Fruit fly (Drosophila melanogaster) whole organism: ENCODE data around the gene Nlg4.
A peak's percentile ranks its signal among the peaks of the same experiment; 100 is the strongest.

Source experiments
- CG8478 ChIP-seq: fragments of >200 bp; optimal IDR thresholded peaks from 2 replicates; lab custom pipeline; 2018; ENCODE audit warnings: inconsistent platforms
- Dll ChIP-seq: fragments of >200 bp; optimal IDR thresholded peaks from 2 replicates; lab custom pipeline; 2017
- EcR ChIP-seq, 2 experiments: fragments of >200 bp; optimal IDR thresholded peaks; 2 replicates each; lab custom pipeline; 2017; ENCODE audit warnings: missing biosample characterization in 2 of 2, missing genetic modification characterization in 2 of 2, missing genetic modification reagents in 2 of 2
- pan ChIP-seq: fragments of >200 bp; optimal IDR thresholded peaks from 2 replicates; lab custom pipeline; 2017
- psq ChIP-seq: fragments of >200 bp; optimal IDR thresholded peaks from 2 replicates; lab custom pipeline; 2017
- usp ChIP-seq: fragments of >200 bp; optimal IDR thresholded peaks from 2 replicates; lab custom pipeline; 2017; ENCODE audit warnings: missing biosample characterization, missing genetic modification characterization, mixed read lengths

Gene Nlg4

dm6 chr3R:20264770-20265169 lies 60.2 kb downstream of the Nlg4 start:
- TF ChIP-seq pan (lab: Kevin White, UChicago) (no peak), psq (lab: Kevin White, UChicago) (no peak), EcR (GFP tag; optimal IDR thresholded peaks at IDR 0.05; lab: Kevin White, UChicago) (no peak)

dm6 chr3R:20265239-20265846 lies 60.7 kb downstream of the Nlg4 start:
- TF ChIP-seq psq (lab: Kevin White, UChicago), result no peak

dm6 chr3R:20265969-20266368 lies 61.4 kb downstream of the Nlg4 start:
- TF ChIP-seq EcR (GFP tag; optimal IDR thresholded peaks at IDR 0.05; lab: Kevin White, UChicago) (no peak), CG8478 (no peak), usp (no peak), pan (lab: Kevin White, UChicago) (no peak), Dll (lab: Kevin White, UChicago) (no peak), psq (lab: Kevin White, UChicago) (no peak)

dm6 chr3R:20273568-20273967 lies 69.0 kb downstream of the Nlg4 start:
- no peak for TF ChIP-seq CG8478
- no peak for TF ChIP-seq Dll (lab: Kevin White, UChicago)
- TF ChIP-seq pan (lab: Kevin White, UChicago), result no peak

- no peak for TF ChIP-seq usp
- no peak for TF ChIP-seq Dll (lab: Kevin White, UChicago)
- no peak for TF ChIP-seq psq (lab: Kevin White, UChicago)
- no peak for TF ChIP-seq CG8478
- TF ChIP-seq pan (lab: Kevin White, UChicago), result no peak
- no peak for TF ChIP-seq EcR (GFP tag; optimal IDR thresholded peaks at IDR 0.05; lab: Kevin White, UChicago)
These were observed 70.1 kb downstream of the Nlg4 start for dm6 chr3R:20274521-20275294.

dm6 chr3R:20276012-20276411 lies 71.4 kb downstream of the Nlg4 start:
- no peak for TF ChIP-seq EcR (GFP tag; optimal IDR thresholded peaks at IDR 0.05; lab: Kevin White, UChicago)
- TF ChIP-seq psq (lab: Kevin White, UChicago), result no peak
- no peak for TF ChIP-seq pan (lab: Kevin White, UChicago)
- TF ChIP-seq CG8478, result no peak
- no peak for TF ChIP-seq Dll (lab: Kevin White, UChicago)
- no peak for TF ChIP-seq usp

dm6 chr3R:20276760-20277159 lies 72.2 kb downstream of the Nlg4 start:
- no peak for TF ChIP-seq EcR (GFP tag; optimal IDR thresholded peaks at IDR 0.05; lab: Kevin White, UChicago)
- no peak for TF ChIP-seq CG8478
- no peak for TF ChIP-seq psq (lab: Kevin White, UChicago)
- no peak for TF ChIP-seq Dll (lab: Kevin White, UChicago)
- no peak for TF ChIP-seq usp
- no peak for TF ChIP-seq pan (lab: Kevin White, UChicago)

dm6 chr3R:20280518-20280981 lies 75.9 kb downstream of the Nlg4 start:
- no peak for TF ChIP-seq CG8478
- no peak for TF ChIP-seq pan (lab: Kevin White, UChicago)
- no peak for TF ChIP-seq usp
- no peak for TF ChIP-seq EcR (GFP tag; optimal IDR thresholded peaks at IDR 0.05; lab: Kevin White, UChicago)
- no peak for TF ChIP-seq Dll (lab: Kevin White, UChicago)
- no peak for TF ChIP-seq psq (lab: Kevin White, UChicago)

dm6 chr3R:20282103-20282502 lies 77.5 kb downstream of the Nlg4 start:
- TF ChIP-seq pan (lab: Kevin White, UChicago) (no peak), EcR (GFP tag; optimal IDR thresholded peaks at IDR 0.05; lab: Kevin White, UChicago) (no peak), Dll (lab: Kevin White, UChicago) (no peak), psq (lab: Kevin White, UChicago) (no peak), usp (no peak), CG8478 (no peak)

- TF ChIP-seq Dll (lab: Kevin White, UChicago) (no peak), EcR (GFP tag; optimal IDR thresholded peaks at IDR 0.05; lab: Kevin White, UChicago) (peak in 1 of 2 experiments; percentile 9)
These were observed 78.3 kb downstream of the Nlg4 start for dm6 chr3R:20282769-20283530.

- TF ChIP-seq Dll (lab: Kevin White, UChicago), result no peak
- TF ChIP-seq pan (lab: Kevin White, UChicago), result no peak
- TF ChIP-seq psq (lab: Kevin White, UChicago), result no peak
These were observed 79.0 kb downstream of the Nlg4 start for dm6 chr3R:20283531-20284139.
